Worm (Caenorhabditis elegans): ENCODE data around the gene rsp-4.
A peak's percentile ranks its signal among the peaks of the same experiment; 100 is the strongest.

Gene rsp-4

DNA sequence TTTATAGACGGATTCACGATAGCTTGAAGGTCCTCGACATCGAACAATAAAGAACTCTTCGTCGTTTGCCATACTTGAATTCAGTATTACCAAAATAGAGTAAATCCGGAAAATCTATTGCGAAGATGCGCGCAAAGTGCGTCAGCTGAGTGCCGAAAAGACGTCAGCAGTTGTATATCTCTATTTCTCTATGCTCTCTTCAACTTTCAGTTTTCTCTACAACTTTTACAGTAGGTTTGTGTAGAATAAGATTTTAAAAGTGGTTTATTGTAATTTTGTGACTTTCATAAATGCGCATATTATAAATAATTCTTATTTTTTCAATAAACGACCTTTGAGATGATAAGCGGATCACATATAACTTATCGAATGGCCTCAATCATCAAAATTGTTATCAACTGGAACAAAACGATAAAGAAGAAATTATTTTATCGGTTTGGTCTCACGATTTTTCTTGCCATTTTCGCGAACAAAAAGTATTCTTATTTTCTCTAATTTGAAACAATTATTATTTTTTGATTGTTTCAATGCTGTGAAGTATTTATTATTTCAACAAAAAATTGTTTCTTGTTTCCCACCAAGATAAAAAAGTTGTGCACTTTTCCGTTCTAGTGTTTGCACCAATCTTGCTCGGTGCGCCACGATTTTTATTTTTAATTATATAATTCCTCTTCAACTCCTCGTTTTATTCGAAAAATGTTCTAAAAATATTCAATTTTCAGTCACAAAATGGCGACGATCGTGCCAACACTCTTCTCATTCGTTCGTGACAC lies 15.2 kb downstream of the rsp-4 start, which contains the start of the genes agt-2 and F09E5.3:
Gene agt-2 (minus strand): TSS at position 553 of the 773 bp plus-strand sequence.
Gene F09E5.3 (plus strand): TSS at position 723 of the 773 bp plus-strand sequence.
- TF ChIP-seq tbx-11 (GFP tag; IDR thresholded peaks at IDR 0.05), result no peak
- no peak for TF ChIP-seq aly-1 (tag; optimal IDR thresholded peaks at IDR 0.05)
- no peak for TF ChIP-seq ceh-13 (GFP tag; optimal IDR thresholded peaks at IDR 0.05)
- TF ChIP-seq pes-1 (GFP tag; IDR thresholded peaks at IDR 0.05), result no peak
- TF ChIP-seq hmg-4 (GFP tag; optimal IDR thresholded peaks at IDR 0.05), result peak; percentile 20
- no peak for TF ChIP-seq ceh-36 (tag; optimal IDR thresholded peaks at IDR 0.05)
- TF ChIP-seq F13C5.2 (tag; optimal IDR thresholded peaks at IDR 0.05), result peak; percentile 36
- 0 out of 2 replicates have a peak, but pooled peaks have one; percentile 54 for TF ChIP-seq flt-1 (GFP tag; IDR thresholded peaks at IDR 0.05)
- TF ChIP-seq tbx-37 (GFP tag; conservative IDR thresholded peaks at IDR 0.05), result 0 out of 2 replicates have a peak, but pooled peaks have one; percentile 27
- no peak for TF ChIP-seq ets-7 (tag; optimal IDR thresholded peaks at IDR 0.05)
- no peak for TF ChIP-seq ama-1 (optimal IDR thresholded peaks at IDR 0.05)
- no peak for TF ChIP-seq tra-4 (tag; optimal IDR thresholded peaks at IDR 0.05)
- TF ChIP-seq hnd-1 (tag; optimal IDR thresholded peaks at IDR 0.05), result no peak

ce11 chrII:5370641-5371040 lies 18.0 kb downstream of the rsp-4 start, which contains the start of gene F09E5.12:
Gene F09E5.12, minus strand, starts transcription at chrII:5370741.
- TF ChIP-seq sea-1 (GFP tag; conservative IDR thresholded peaks at IDR 0.05) (no peak), pes-1 (GFP tag; IDR thresholded peaks at IDR 0.05) (no peak), aly-1 (tag; optimal IDR thresholded peaks at IDR 0.05) (no peak), hmg-4 (GFP tag; optimal IDR thresholded peaks at IDR 0.05) (no peak), scrt-1 (GFP tag; IDR thresholded peaks at IDR 0.05) (no peak), hmbx-1 (tag; optimal IDR thresholded peaks at IDR 0.05) (no peak), tra-4 (tag; optimal IDR thresholded peaks at IDR 0.05) (no peak), flt-1 (GFP tag; IDR thresholded peaks at IDR 0.05) (no peak), ama-1 (optimal IDR thresholded peaks at IDR 0.05) (no peak), tbx-37 (GFP tag; conservative IDR thresholded peaks at IDR 0.05) (no peak), ceh-36 (tag; optimal IDR thresholded peaks at IDR 0.05) (no peak), hnd-1 (tag; optimal IDR thresholded peaks at IDR 0.05) (no peak), ets-7 (tag; optimal IDR thresholded peaks at IDR 0.05) (no peak), tbx-11 (GFP tag; IDR thresholded peaks at IDR 0.05) (no peak)

ce11 chrII:5365645-5366044 lies 23.0 kb downstream of the rsp-4 start, which contains the start of gene F09E5.16:
Gene F09E5.16, minus strand, starts transcription at chrII:5365745.
- TF ChIP-seq F13C5.2 (tag; optimal IDR thresholded peaks at IDR 0.05), result no peak
- no peak for TF ChIP-seq hnd-1 (tag; optimal IDR thresholded peaks at IDR 0.05)

DNA sequence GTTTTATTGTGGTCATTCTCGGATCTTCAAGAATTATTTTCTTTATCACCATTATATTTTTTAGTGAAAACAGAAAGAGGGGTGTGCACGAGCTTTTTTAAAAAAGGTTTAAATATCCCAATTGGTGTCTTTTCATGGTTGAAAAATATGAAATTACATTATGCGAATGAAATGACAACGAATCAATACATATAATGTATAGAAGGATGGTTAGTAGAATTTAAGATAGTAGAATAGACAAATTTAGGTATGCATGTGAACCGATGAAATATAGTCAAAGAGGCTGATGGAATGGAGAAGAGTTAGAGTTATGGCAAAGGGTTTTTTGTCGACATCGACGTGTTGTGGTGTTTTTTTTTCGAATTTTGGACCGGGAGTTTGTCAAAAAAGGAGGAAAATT lies 24.1 kb downstream of the rsp-4 start:
- TF ChIP-seq scrt-1 (GFP tag; IDR thresholded peaks at IDR 0.05) (no peak), tbx-37 (GFP tag; conservative IDR thresholded peaks at IDR 0.05) (no peak), tbx-11 (GFP tag; IDR thresholded peaks at IDR 0.05) (no peak), ets-7 (tag; optimal IDR thresholded peaks at IDR 0.05) (no peak), F13C5.2 (tag; optimal IDR thresholded peaks at IDR 0.05) (no peak), B0310.2 (tag; optimal IDR thresholded peaks at IDR 0.05) (no peak), sea-1 (GFP tag; conservative IDR thresholded peaks at IDR 0.05) (no peak), ceh-13 (GFP tag; optimal IDR thresholded peaks at IDR 0.05) (no peak), hnd-1 (tag; optimal IDR thresholded peaks at IDR 0.05) (no peak), ceh-36 (tag; optimal IDR thresholded peaks at IDR 0.05) (no peak), pes-1 (GFP tag; IDR thresholded peaks at IDR 0.05) (no peak), flt-1 (GFP tag; IDR thresholded peaks at IDR 0.05) (no peak)

DNA sequence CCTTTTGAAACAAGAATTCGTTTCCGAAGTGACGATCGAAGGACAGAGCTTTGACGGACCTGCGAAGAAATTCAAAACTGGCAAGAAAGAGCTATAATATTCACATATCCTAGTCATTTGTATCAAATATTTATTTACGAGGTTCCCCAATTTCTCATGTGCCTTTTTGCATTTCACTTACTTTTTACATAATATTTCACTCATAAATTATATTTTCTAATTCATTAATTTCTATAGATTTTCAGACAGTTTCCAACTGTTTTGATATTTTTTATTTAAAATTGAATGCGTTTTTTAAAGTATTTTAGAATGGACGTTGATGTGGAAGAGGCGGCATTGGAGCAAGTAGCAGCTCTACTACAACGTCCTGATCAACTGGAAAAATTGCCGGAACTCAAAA lies 29.4 kb downstream of the rsp-4 start, which contains the start of gene sec-6:
Gene sec-6 (plus strand): TSS at position 301 of the 400 bp plus-strand sequence.
- no peak for TF ChIP-seq ets-7 (tag; optimal IDR thresholded peaks at IDR 0.05)
- no peak for TF ChIP-seq ama-1 (optimal IDR thresholded peaks at IDR 0.05)
- TF ChIP-seq tra-4 (tag; optimal IDR thresholded peaks at IDR 0.05), result no peak

- no peak for TF ChIP-seq aly-1 (tag; optimal IDR thresholded peaks at IDR 0.05)
- TF ChIP-seq hnd-1 (tag; optimal IDR thresholded peaks at IDR 0.05), result no peak
- peak; percentile 74 for TF ChIP-seq hmg-4 (GFP tag; optimal IDR thresholded peaks at IDR 0.05)
- TF ChIP-seq ceh-36 (tag; optimal IDR thresholded peaks at IDR 0.05), result no peak
- no peak for TF ChIP-seq scrt-1 (GFP tag; IDR thresholded peaks at IDR 0.05)
- peak; percentile 74 for TF ChIP-seq pes-1 (GFP tag; IDR thresholded peaks at IDR 0.05)
- 0 out of 2 replicates have a peak, but pooled peaks have one; percentile 42 for TF ChIP-seq tbx-11 (GFP tag; IDR thresholded peaks at IDR 0.05)
- no peak for TF ChIP-seq tra-4 (tag; optimal IDR thresholded peaks at IDR 0.05)
- peak; percentile 79 for TF ChIP-seq tbx-37 (GFP tag; conservative IDR thresholded peaks at IDR 0.05)
- peak; percentile 21 for TF ChIP-seq ceh-13 (GFP tag; optimal IDR thresholded peaks at IDR 0.05)
- TF ChIP-seq B0310.2 (tag; optimal IDR thresholded peaks at IDR 0.05), result no peak
- no peak for TF ChIP-seq hmbx-1 (tag; optimal IDR thresholded peaks at IDR 0.05)
- TF ChIP-seq flt-1 (GFP tag; IDR thresholded peaks at IDR 0.05), result 0 out of 2 replicates have a peak, but pooled peaks have one; percentile 11
- TF ChIP-seq ets-7 (tag; optimal IDR thresholded peaks at IDR 0.05), result peak; percentile 23
- TF ChIP-seq F13C5.2 (tag; optimal IDR thresholded peaks at IDR 0.05), result peak; percentile 61
- TF ChIP-seq ama-1 (optimal IDR thresholded peaks at IDR 0.05), result no peak
- TF ChIP-seq sea-1 (GFP tag; conservative IDR thresholded peaks at IDR 0.05), result 0 out of 2 replicates have a peak, but pooled peaks have one; percentile 23
These were observed 30.4 kb downstream of the rsp-4 start, which contains the start of the genes F09E5.11 and bmy-1 for ce11 chrII:5358137-5358745. Gene F09E5.11, minus strand, starts transcription at chrII:5358187. Gene bmy-1, plus strand, starts transcription at chrII:5358695.

ce11 chrII:5355384-5355783 lies 33.3 kb downstream of the rsp-4 start, which contains the start of gene srg-69:
Gene srg-69, plus strand, starts transcription at chrII:5355684.
- TF ChIP-seq F13C5.2 (tag; optimal IDR thresholded peaks at IDR 0.05), result no peak
- no peak for TF ChIP-seq ets-7 (tag; optimal IDR thresholded peaks at IDR 0.05)
- no peak for TF ChIP-seq ceh-36 (tag; optimal IDR thresholded peaks at IDR 0.05)
- TF ChIP-seq aly-1 (tag; optimal IDR thresholded peaks at IDR 0.05), result no peak
- no peak for TF ChIP-seq tbx-11 (GFP tag; IDR thresholded peaks at IDR 0.05)
- no peak for TF ChIP-seq B0310.2 (tag; optimal IDR thresholded peaks at IDR 0.05)
- TF ChIP-seq sea-1 (GFP tag; conservative IDR thresholded peaks at IDR 0.05), result no peak
- TF ChIP-seq hmbx-1 (tag; optimal IDR thresholded peaks at IDR 0.05), result no peak
